Worm (Caenorhabditis elegans) whole organism, young adult: ENCODE data around the gene exos-7.
"Not testable (repeated sequence)": the region's sequence is repeated elsewhere in the genome, so short reads cannot be mapped to it uniquely, and the experiment has no call there.

Experiments used
- F10E7.11 ChIP-seq: sonication (generic microtip); optimal IDR thresholded peaks from 2 replicates; lab custom pipeline; 2017; ENCODE audit warnings: mild to moderate bottlenecking, missing genetic modification characterization, moderate library complexity, missing compliant biosample characterization
- atf-7 ChIP-seq: sonication (generic microtip); optimal IDR thresholded peaks from 2 replicates; lab custom pipeline; 2017; ENCODE audit warnings: mild to moderate bottlenecking, missing genetic modification characterization, missing compliant biosample characterization
- ceh-79 ChIP-seq: sonication (generic microtip); optimal IDR thresholded peaks from 2 replicates; lab custom pipeline; 2017; ENCODE audit warnings: mild to moderate bottlenecking, missing genetic modification characterization, missing compliant biosample characterization
- lin-35 ChIP-seq, 3 experiments: fragments of 150-350 bp in 2 of 3; sonication (generic microtip) in 1 of 3; optimal IDR thresholded peaks; 2 replicates each; lab custom pipeline; 2014 to 2018; ENCODE audit warnings: missing biosample characterization in 3 of 3, missing genetic modification characterization in 3 of 3, missing genetic modification reagents in 3 of 3
- pha-4 ChIP-seq: fragments of 150-350 bp; sonication (generic microtip); optimal IDR thresholded peaks from 2 replicates; lab custom pipeline; 2014; ENCODE audit warnings: missing biosample characterization, missing genetic modification reagents, missing genetic modification characterization
- zfh-2 ChIP-seq: fragments of 200-800 bp; sonication (Bioruptor generic); conservative IDR thresholded peaks from 2 replicates; pipeline ENCODE4 v1.3.6; 2022; ENCODE audit warnings: missing genetic modification reagents, missing genetic modification characterization, missing compliant biosample characterization
- zim-3 ChIP-seq: sonication (generic microtip); optimal IDR thresholded peaks from 2 replicates; lab custom pipeline; 2017; ENCODE audit warnings: mild to moderate bottlenecking, missing genetic modification characterization, moderate library complexity, missing compliant biosample characterization

ce11 chrV:20803464-20803863 lies 35.2 kb upstream of the exos-7 start:
- TF ChIP-seq F10E7.11 (tag; lab: Kevin White, UChicago); lin-35 (GFP tag; optimal IDR thresholded peaks at IDR 0.05; lab: Kevin White, UChicago); pha-4; zfh-2 (GFP tag; lab: Robert Waterston, UW); atf-7 (tag; lab: Kevin White, UChicago); zim-3 (tag; lab: Kevin White, UChicago); ceh-79: not testable (repeated sequence)
